Worm (Caenorhabditis elegans): ENCODE data around the gene F38B7.17.

DNA sequence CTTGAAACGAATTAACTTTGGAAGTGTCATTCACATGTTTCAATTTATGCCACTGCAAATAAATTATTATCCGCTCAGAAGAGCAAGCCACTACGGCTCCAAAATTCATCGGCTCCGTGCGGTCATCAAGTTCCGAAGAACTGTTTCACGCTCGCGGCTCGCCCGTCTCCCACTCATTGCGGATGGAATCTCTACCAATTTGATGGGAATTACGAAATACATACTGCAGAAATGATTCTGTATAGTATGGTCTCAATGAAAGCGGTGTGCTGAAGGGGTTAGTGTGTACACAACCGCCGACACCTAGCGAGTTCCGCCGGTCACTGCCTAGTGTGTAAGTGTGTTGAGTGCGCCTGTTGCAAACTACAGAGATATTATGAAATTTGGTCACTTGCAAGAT, 36.4 kb upstream of the F38B7.17 start:
- TF ChIP-seq dao-5 (tag; optimal IDR thresholded peaks at IDR 0.05): no peak
- no peak for TF ChIP-seq him-1 (tag; optimal IDR thresholded peaks at IDR 0.05)
